Worm (Caenorhabditis elegans) whole organism, early embryonic: ENCODE data around the gene R02F11.1.

Experiments
- ama-1 ChIP-seq: fragments of 150-350 bp; optimal IDR thresholded peaks from 2 replicates; lab custom pipeline; 2014
- flt-1 ChIP-seq: fragments of 200-800 bp; sonication (Bioruptor generic); IDR thresholded peaks from 2 replicates; pipeline ENCODE4 v1.3.6; 2022; ENCODE audit warnings: missing genetic modification characterization, missing compliant biosample characterization
- hmbx-1 ChIP-seq: sonication (generic microtip); optimal IDR thresholded peaks from 2 replicates; lab custom pipeline; 2016; ENCODE audit warnings: mild to moderate bottlenecking, missing genetic modification characterization, missing compliant biosample characterization
- sea-1 ChIP-seq: fragments of 200-800 bp; sonication (Bioruptor generic); conservative IDR thresholded peaks from 2 replicates; pipeline ENCODE4 v1.3.6; 2022; ENCODE audit warnings: missing genetic modification characterization, missing compliant biosample characterization
- tbx-37 ChIP-seq: fragments of 200-800 bp; sonication (Bioruptor generic); conservative IDR thresholded peaks from 2 replicates; pipeline ENCODE4 v1.3.6; 2022; ENCODE audit warnings: missing genetic modification reagents, missing genetic modification characterization, missing compliant biosample characterization

- TF ChIP-seq ama-1 (lab: Kevin White, UChicago) (no peak), sea-1 (GFP tag; lab: Robert Waterston, UW) (no peak), tbx-37 (no peak), hmbx-1 (tag; lab: Kevin White, UChicago) (no peak), flt-1 (GFP tag; lab: Robert Waterston, UW) (no peak)
Measured at ce11 chrV:4801943-4802342, 1.0 kb downstream of the R02F11.1 start.
